Worm (Caenorhabditis elegans): ENCODE measurements around the gene ZC449.4.
A peak's percentile ranks its signal among the peaks of the same experiment; 100 is the strongest.

The ZC449.4 gene

ce11 chrX:4982009-4982625 lies 51.7 kb downstream of the ZC449.4 start (continued):
- TF ChIP-seq unc-55 (GFP tag; optimal IDR thresholded peaks at IDR 0.05) (peak; percentile 57), lsy-2 (tag; optimal IDR thresholded peaks at IDR 0.05) (peak in 1 of 2 experiments; percentile 58), nhr-237 (tag; optimal IDR thresholded peaks at IDR 0.05) (no peak), peb-1 (tag; optimal IDR thresholded peaks at IDR 0.05) (no peak), ztf-1 (GFP tag; conservative IDR thresholded peaks at IDR 0.05) (no peak), nhr-23 (tag; optimal IDR thresholded peaks at IDR 0.05) (no peak), zag-1 (tag; optimal IDR thresholded peaks at IDR 0.05) (peak; percentile 88), unc-62 (GFP tag; optimal IDR thresholded peaks at IDR 0.05) (no peak)

- TF ChIP-seq ztf-1 (GFP tag; conservative IDR thresholded peaks at IDR 0.05), result no peak
- TF ChIP-seq nhr-11 (tag; optimal IDR thresholded peaks at IDR 0.05), result no peak
- no peak for TF ChIP-seq nhr-77 (tag; optimal IDR thresholded peaks at IDR 0.05)
- no peak for TF ChIP-seq lin-39 (tag; optimal IDR thresholded peaks at IDR 0.05)
- no peak for TF ChIP-seq nhr-21 (tag; optimal IDR thresholded peaks at IDR 0.05)
- no peak for TF ChIP-seq C34F6.9 (tag; optimal IDR thresholded peaks at IDR 0.05)
- no peak for TF ChIP-seq nhr-23 (tag; optimal IDR thresholded peaks at IDR 0.05)
- TF ChIP-seq mbf-1 (tag; optimal IDR thresholded peaks at IDR 0.05), result no peak
Measured at ce11 chrX:4981579-4981978, 52.2 kb downstream of the ZC449.4 start.

- TF ChIP-seq nhr-129 (tag; optimal IDR thresholded peaks at IDR 0.05), result peak; percentile 14
- TF ChIP-seq ceh-82 (tag; optimal IDR thresholded peaks at IDR 0.05), result no peak
- peak; percentile 23 for TF ChIP-seq unc-55 (GFP tag; optimal IDR thresholded peaks at IDR 0.05)
- peak in 1 of 2 experiments; percentile 8 for TF ChIP-seq mdl-1 (tag; optimal IDR thresholded peaks at IDR 0.05)
Measured at ce11 chrX:4981059-4981458, 52.7 kb downstream of the ZC449.4 start.

ce11 chrX:4979060-4979459 lies 54.7 kb downstream of the ZC449.4 start:
- TF ChIP-seq fos-1 (tag; optimal IDR thresholded peaks at IDR 0.05), result peak; percentile 74
- no peak for TF ChIP-seq nhr-11 (tag; optimal IDR thresholded peaks at IDR 0.05)
